Fruit fly (Drosophila melanogaster) whole organism, embryonic: ENCODE measurements around the gene CG10970.
A peak's percentile ranks its signal among the peaks of the same experiment; 100 is the strongest.

Experiments
- Ada2b ChIP-seq: fragments of 200-800 bp; sonication (Bioruptor generic); IDR thresholded peaks from 2 replicates; pipeline ENCODE4 v1.3.6; 2022; ENCODE audit warnings: missing biosample characterization, missing genetic modification characterization
- Bteb2 ChIP-seq: fragments of 200-800 bp; sonication (Bioruptor generic); optimal IDR thresholded peaks from 2 replicates; lab custom pipeline; 2016; ENCODE audit warnings: missing biosample characterization, missing genetic modification characterization
- CG10321 ChIP-seq: fragments of 200-800 bp; sonication (Bioruptor generic); IDR thresholded peaks from 2 replicates; pipeline ENCODE4 v1.3.6; 2022; ENCODE audit warnings: missing biosample characterization, missing genetic modification characterization
- CG10959 ChIP-seq: fragments of 200-800 bp; sonication (Bioruptor generic); IDR thresholded peaks from 2 replicates; pipeline ENCODE4 v1.3.6; 2022; ENCODE audit warnings: missing biosample characterization, missing genetic modification characterization
- CG11085 ChIP-seq: fragments of 200-800 bp; sonication (Bioruptor generic); IDR thresholded peaks from 2 replicates; pipeline ENCODE4 v1.3.6; 2022; ENCODE audit warnings: missing biosample characterization, missing genetic modification characterization
- CG12391 ChIP-seq: fragments of 200-800 bp; sonication (Bioruptor generic); optimal IDR thresholded peaks from 3 replicates; lab custom pipeline; 2018; ENCODE audit warnings: missing biosample characterization, mild to moderate bottlenecking, missing genetic modification characterization, moderate library complexity
- CG12769 ChIP-seq: fragments of 200-800 bp; sonication (Bioruptor generic); optimal IDR thresholded peaks from 2 replicates; lab custom pipeline; 2019; ENCODE audit warnings: missing biosample characterization, mild to moderate bottlenecking, missing genetic modification characterization, moderate library complexity
- CG14014 ChIP-seq: fragments of 200-800 bp; sonication (Bioruptor generic); IDR thresholded peaks from 2 replicates; pipeline ENCODE4 v1.3.6; 2022; ENCODE audit warnings: missing biosample characterization, missing genetic modification characterization
- CG14710 ChIP-seq: fragments of 200-800 bp; sonication (Bioruptor generic); optimal IDR thresholded peaks from 3 replicates; lab custom pipeline; 2019; ENCODE audit warnings: missing biosample characterization, mild to moderate bottlenecking, missing genetic modification characterization, moderate library complexity
- CG16815 ChIP-seq: fragments of 200-800 bp; sonication (Bioruptor generic); optimal IDR thresholded peaks from 3 replicates; lab custom pipeline; 2017; ENCODE audit warnings: missing biosample characterization, mild to moderate bottlenecking, missing genetic modification characterization
- CG17361 ChIP-seq: fragments of 200-800 bp; sonication (Bioruptor generic); IDR thresholded peaks from 3 replicates; pipeline ENCODE4 v1.3.6; 2022; ENCODE audit warnings: missing biosample characterization, missing genetic modification characterization
- CG17568 ChIP-seq: fragments of 200-800 bp; sonication (Bioruptor generic); optimal IDR thresholded peaks from 2 replicates; lab custom pipeline; 2018; ENCODE audit warnings: missing biosample characterization, mild to moderate bottlenecking, missing genetic modification characterization, moderate library complexity
- CG18262 ChIP-seq: fragments of 200-800 bp; optimal IDR thresholded peaks from 3 replicates; lab custom pipeline; 2019; ENCODE audit warnings: missing biosample characterization, mild to moderate bottlenecking, missing genetic modification characterization, moderate library complexity
- CG18476 ChIP-seq: fragments of 200-800 bp; sonication (Bioruptor generic); optimal IDR thresholded peaks from 2 replicates; lab custom pipeline; 2016; ENCODE audit warnings: missing biosample characterization, mild to moderate bottlenecking, missing genetic modification characterization
- CG18619 ChIP-seq: fragments of 200-800 bp; sonication (Bioruptor generic); optimal IDR thresholded peaks from 3 replicates; lab custom pipeline; 2017; ENCODE audit warnings: missing biosample characterization, mild to moderate bottlenecking, missing genetic modification characterization
- CG31388 ChIP-seq: fragments of 200-800 bp; sonication (Bioruptor generic); optimal IDR thresholded peaks from 2 replicates; lab custom pipeline; 2016; ENCODE audit warnings: missing biosample characterization, missing genetic modification characterization
- CG34376 ChIP-seq: fragments of 200-800 bp; sonication (Bioruptor generic); optimal IDR thresholded peaks from 2 replicates; lab custom pipeline; 2018; ENCODE audit warnings: missing biosample characterization, mild to moderate bottlenecking, missing genetic modification characterization
- CG4360 ChIP-seq: fragments of 200-800 bp; sonication (Bioruptor generic); IDR thresholded peaks from 2 replicates; pipeline ENCODE4 v1.3.6; 2022; ENCODE audit warnings: missing biosample characterization, missing genetic modification characterization
- CG5180 ChIP-seq: fragments of 200-800 bp; sonication (Bioruptor generic); optimal IDR thresholded peaks from 3 replicates; lab custom pipeline; 2017; ENCODE audit warnings: missing biosample characterization, missing genetic modification characterization, mild to moderate bottlenecking, moderate library complexity, missing genetic modification reagents
- CG6254 ChIP-seq: fragments of 200-800 bp; sonication (Bioruptor generic); optimal IDR thresholded peaks from 3 replicates; lab custom pipeline; 2017; ENCODE audit warnings: mild to moderate bottlenecking, missing biosample characterization, missing genetic modification reagents, missing genetic modification characterization
- CG7271 ChIP-seq: fragments of 200-800 bp; sonication (Bioruptor generic); optimal IDR thresholded peaks from 2 replicates; lab custom pipeline; 2018; ENCODE audit warnings: missing biosample characterization, mild to moderate bottlenecking, missing genetic modification characterization, moderate library complexity
- CG8765 ChIP-seq: fragments of 200-800 bp; sonication (Bioruptor generic); IDR thresholded peaks from 2 replicates; pipeline ENCODE4 v1.3.6; 2022; ENCODE audit warnings: missing biosample characterization, missing genetic modification characterization
- CG8944 ChIP-seq: fragments of 200-800 bp; sonication (Bioruptor generic); optimal IDR thresholded peaks from 3 replicates; lab custom pipeline; 2016; ENCODE audit warnings: missing biosample characterization, missing genetic modification characterization
- CG9609 ChIP-seq: fragments of 200-800 bp; sonication (Bioruptor generic); optimal IDR thresholded peaks from 3 replicates; lab custom pipeline; 2016; ENCODE audit warnings: missing biosample characterization, missing genetic modification characterization
- Dad ChIP-seq: fragments of 200-800 bp; sonication (Bioruptor generic); optimal IDR thresholded peaks from 3 replicates; lab custom pipeline; 2016; ENCODE audit warnings: missing biosample characterization, missing genetic modification characterization
- Eip74EF ChIP-seq, 2 experiments: fragments of 200-800 bp in 1 of 2; fragments of >200 bp in 1 of 2; sonication (Bioruptor generic) in 1 of 2; optimal IDR thresholded peaks; 2 replicates each; lab custom pipeline; 2017 to 2019; ENCODE audit warnings: missing biosample characterization in 2 of 2, missing genetic modification characterization in 2 of 2, mild to moderate bottlenecking in 1 of 2, moderate library complexity in 1 of 2
- Oaz ChIP-seq: fragments of 200-800 bp; sonication (Bioruptor generic); IDR thresholded peaks from 2 replicates; pipeline ENCODE4 v1.3.6; 2022; ENCODE audit warnings: missing biosample characterization, missing genetic modification characterization
- Xbp1 ChIP-seq: fragments of 200-800 bp; sonication (Bioruptor generic); optimal IDR thresholded peaks from 3 replicates; lab custom pipeline; 2016; ENCODE audit warnings: missing biosample characterization, mild to moderate bottlenecking, missing genetic modification characterization
- bowl ChIP-seq: fragments of 200-800 bp; sonication (Bioruptor generic); IDR thresholded peaks from 2 replicates; pipeline ENCODE4 v1.3.6; 2022; ENCODE audit warnings: missing biosample characterization, missing genetic modification characterization
- cad ChIP-seq: fragments of >200 bp; optimal IDR thresholded peaks from 2 replicates; lab custom pipeline; 2017; ENCODE audit warnings: missing biosample characterization, missing genetic modification characterization
- chif ChIP-seq, 2 experiments: fragments of 200-800 bp; sonication (Bioruptor generic); optimal IDR thresholded peaks; 3 replicates each; lab custom pipeline; 2016; ENCODE audit warnings: missing biosample characterization in 2 of 2, missing genetic modification characterization in 2 of 2
- croc ChIP-seq: fragments of 200-800 bp; sonication (Bioruptor generic); conservative IDR thresholded peaks from 3 replicates; pipeline ENCODE4 v1.3.6; 2022; ENCODE audit warnings: missing biosample characterization, missing genetic modification characterization
- ems ChIP-seq: fragments of 200-800 bp; sonication (Bioruptor generic); optimal IDR thresholded peaks from 3 replicates; lab custom pipeline; 2016; ENCODE audit warnings: missing biosample characterization, missing genetic modification characterization
- fd64A ChIP-seq: fragments of 200-800 bp; sonication (Bioruptor generic); optimal IDR thresholded peaks from 3 replicates; lab custom pipeline; 2018; ENCODE audit warnings: missing biosample characterization, mild to moderate bottlenecking, missing genetic modification characterization
- fru ChIP-seq: fragments of >200 bp; optimal IDR thresholded peaks from 2 replicates; lab custom pipeline; 2017
- h ChIP-seq: fragments of >200 bp; optimal IDR thresholded peaks from 2 replicates; lab custom pipeline; 2017
- knrl ChIP-seq: fragments of 200-800 bp; sonication (Bioruptor generic); IDR thresholded peaks from 3 replicates; pipeline ENCODE4 v1.3.6; 2022; ENCODE audit warnings: missing biosample characterization, missing genetic modification characterization; ENCODE audit not compliant: partially characterized antibody
- lbe ChIP-seq: fragments of 200-800 bp; sonication (Bioruptor generic); optimal IDR thresholded peaks from 2 replicates; lab custom pipeline; 2016; ENCODE audit warnings: missing biosample characterization, mild to moderate bottlenecking, missing genetic modification characterization
- lilli ChIP-seq: fragments of 200-800 bp; sonication (Bioruptor generic); optimal IDR thresholded peaks from 3 replicates; lab custom pipeline; 2016; ENCODE audit warnings: missing biosample characterization, missing genetic modification characterization
- pita ChIP-seq: fragments of 200-800 bp; sonication (Bioruptor generic); optimal IDR thresholded peaks from 2 replicates; lab custom pipeline; 2017; ENCODE audit warnings: missing biosample characterization, mild to moderate bottlenecking, missing genetic modification characterization
- prd ChIP-seq, 3 experiments: fragments of >200 bp in 2 of 3; fragments of 200-800 bp in 1 of 3; sonication (Bioruptor generic) in 1 of 3; optimal IDR thresholded peaks in 2 of 3; IDR thresholded peaks in 1 of 3; 2 replicates in 2 of 3; 3 replicates in 1 of 3; pipeline versions ENCODE4 v1.3.6 to Lab custom; 2017 to 2022; ENCODE audit warnings: missing biosample characterization in 1 of 3, missing genetic modification characterization in 1 of 3
- salm ChIP-seq: fragments of 200-800 bp; sonication (Bioruptor generic); optimal IDR thresholded peaks from 2 replicates; lab custom pipeline; 2018; ENCODE audit warnings: missing biosample characterization, mild to moderate bottlenecking, missing genetic modification characterization
- sens-2 ChIP-seq: fragments of 200-800 bp; sonication (Bioruptor generic); IDR thresholded peaks from 2 replicates; pipeline ENCODE4 v1.3.6; 2022; ENCODE audit warnings: missing biosample characterization, missing genetic modification characterization
- sisA ChIP-seq: fragments of 200-800 bp; sonication (Bioruptor generic); IDR thresholded peaks from 2 replicates; pipeline ENCODE4 v1.3.6; 2022; ENCODE audit warnings: missing biosample characterization, missing genetic modification characterization
- sqz ChIP-seq: fragments of 200-800 bp; sonication (Bioruptor generic); optimal IDR thresholded peaks from 3 replicates; lab custom pipeline; 2018; ENCODE audit warnings: missing biosample characterization, mild to moderate bottlenecking, missing genetic modification characterization
- sr ChIP-seq: fragments of 200-800 bp; sonication (Bioruptor generic); IDR thresholded peaks from 3 replicates; pipeline ENCODE4 v1.3.6; 2022; ENCODE audit warnings: missing biosample characterization, missing genetic modification characterization
- trh ChIP-seq: fragments of 200-800 bp; sonication (Bioruptor generic); optimal IDR thresholded peaks from 2 replicates; lab custom pipeline; 2016; ENCODE audit warnings: missing biosample characterization, missing genetic modification characterization
- wek ChIP-seq: fragments of 200-800 bp; sonication (Bioruptor generic); optimal IDR thresholded peaks from 3 replicates; lab custom pipeline; 2018; ENCODE audit warnings: missing biosample characterization, mild to moderate bottlenecking, missing genetic modification characterization, moderate library complexity
- zfh1 ChIP-seq: fragments of 200-800 bp; sonication (Bioruptor generic); IDR thresholded peaks from 3 replicates; pipeline ENCODE4 v1.3.6; 2022; ENCODE audit warnings: missing biosample characterization, missing genetic modification characterization

The CG10970 gene

DNA sequence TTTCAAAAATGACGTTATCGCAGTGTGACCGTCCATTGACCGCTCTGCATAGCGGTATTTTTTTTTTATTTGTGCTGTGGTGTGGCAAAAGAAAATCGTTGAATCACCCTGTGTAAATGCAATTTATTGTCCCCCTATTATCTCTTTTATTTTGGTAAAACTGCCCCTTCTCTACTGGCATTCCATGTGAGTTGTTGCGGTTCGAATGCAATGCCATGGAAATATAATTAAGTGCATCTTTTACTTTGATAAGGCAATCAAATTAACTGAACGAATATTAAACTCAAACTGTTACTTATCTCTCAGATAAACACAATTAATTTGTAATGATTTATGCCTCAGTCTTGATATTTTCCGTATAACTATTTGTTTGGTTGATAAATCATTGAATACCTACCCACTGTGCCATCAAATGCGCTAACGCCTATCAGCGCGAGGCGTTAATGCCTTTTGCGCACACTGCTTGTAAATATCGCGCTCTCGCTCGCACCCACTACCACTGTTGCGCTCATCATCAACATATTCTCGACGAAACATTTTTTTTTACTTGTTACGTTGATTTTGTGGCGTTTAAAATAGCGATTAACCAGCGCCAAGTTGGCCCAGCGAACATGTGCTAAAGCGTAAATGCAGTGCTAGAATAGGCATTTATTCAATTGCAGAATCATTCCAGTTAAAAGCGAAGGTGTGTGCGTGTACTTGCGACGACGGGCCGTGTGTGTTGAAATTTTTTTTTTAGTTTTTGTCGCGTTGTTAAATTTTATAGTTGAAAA, 38.0 kb upstream of the CG10970 start (continued):
- peak; percentile 41 for TF ChIP-seq ems
- TF ChIP-seq CG16815 (GFP tag; lab: Kevin White, UChicago) = peak; percentile 43
- TF ChIP-seq Ada2b (GFP tag; lab: Robert Waterston, UW) = 0 out of 2 replicates have a peak, but pooled peaks have one; percentile 30
- TF ChIP-seq pita (GFP tag; lab: Kevin White, UChicago) = no peak
- peak; percentile 55 for TF ChIP-seq CG8944 (GFP tag; lab: Kevin White, UChicago)
- no peak for TF ChIP-seq CG4360 (GFP tag; lab: Robert Waterston, UW)
- TF ChIP-seq sr (GFP tag; lab: Robert Waterston, UW) = no peak
- TF ChIP-seq CG7271 = no peak
- no peak for TF ChIP-seq CG12769 (tag; lab: Kevin White, UChicago)
- no peak for TF ChIP-seq CG8765 (GFP tag; lab: Robert Waterston, UW)
- no peak for TF ChIP-seq lbe (GFP tag; lab: Kevin White, UChicago)
- TF ChIP-seq Xbp1 (GFP tag; lab: Kevin White, UChicago) = peak; percentile 61
- TF ChIP-seq sqz (GFP tag; lab: Kevin White, UChicago) = peak; percentile 28
- TF ChIP-seq sisA (GFP tag; lab: Robert Waterston, UW) = no peak; the same call in none of the 2 replicates
- no peak for TF ChIP-seq CG34376
- TF ChIP-seq CG18262 (tag; lab: Kevin White, UChicago) = peak; percentile 61
- no peak for TF ChIP-seq prd (optimal IDR thresholded peaks at IDR 0.05; lab: Kevin White, UChicago)
- peak; percentile 60; the same call in 1 of the 3 replicates for TF ChIP-seq prd (GFP tag; IDR thresholded peaks at IDR 0.05; lab: Robert Waterston, UW)
- 0 out of 3 replicates have a peak, but pooled peaks have one; percentile 19 for TF ChIP-seq zfh1 (GFP tag; lab: Robert Waterston, UW)
- peak; percentile 59 for TF ChIP-seq lilli (GFP tag; lab: Kevin White, UChicago)
- peak; percentile 38 for TF ChIP-seq wek (GFP tag; lab: Kevin White, UChicago)
- peak; percentile 62 for TF ChIP-seq CG14710 (tag; lab: Kevin White, UChicago)
- TF ChIP-seq CG18476 (GFP tag; lab: Kevin White, UChicago) = peak; percentile 55
- TF ChIP-seq CG10959 = no peak
- TF ChIP-seq fd64A = no peak
- peak; percentile 98 for TF ChIP-seq CG6254
- 0 out of 3 replicates have a peak, but pooled peaks have one; percentile 22 for TF ChIP-seq knrl
- TF ChIP-seq CG17361 (GFP tag; lab: Robert Waterston, UW) = peak; percentile 77
- TF ChIP-seq sens-2 (GFP tag; lab: Robert Waterston, UW) = no peak
- no peak for TF ChIP-seq trh (GFP tag; lab: Kevin White, UChicago)
- TF ChIP-seq cad (GFP tag; lab: Kevin White, UChicago) = no peak
- TF ChIP-seq chif (GFP tag; optimal IDR thresholded peaks at IDR 0.05; lab: Kevin White, UChicago) = peak; percentile 52 to 66
- TF ChIP-seq CG31388 (GFP tag; lab: Kevin White, UChicago) = no peak
- TF ChIP-seq Oaz (GFP tag; lab: Robert Waterston, UW) = no peak
- TF ChIP-seq salm (tag; lab: Kevin White, UChicago) = no peak
- peak; percentile 35; the same call in 1 of the 2 replicates for TF ChIP-seq CG10321 (GFP tag; lab: Robert Waterston, UW)
- 0 out of 2 replicates have a peak, but pooled peaks have one; percentile 13 for TF ChIP-seq CG11085
- TF ChIP-seq h (lab: Kevin White, UChicago) = no peak
- TF ChIP-seq CG9609 (GFP tag; lab: Kevin White, UChicago) = peak; percentile 45
- no peak for TF ChIP-seq fru (lab: Kevin White, UChicago)
- TF ChIP-seq croc (GFP tag; lab: Robert Waterston, UW) = no peak; the same call in 2 of the 3 replicates
- no peak for TF ChIP-seq CG5180 (GFP tag; lab: Kevin White, UChicago)
- TF ChIP-seq Dad (GFP tag; lab: Kevin White, UChicago) = peak; percentile 36
- TF ChIP-seq CG14014 (GFP tag; lab: Robert Waterston, UW) = no peak
- TF ChIP-seq bowl (GFP tag; lab: Robert Waterston, UW) = no peak
- TF ChIP-seq Eip74EF (GFP tag; optimal IDR thresholded peaks at IDR 0.05; lab: Kevin White, UChicago) = peak in 1 of 2 experiments; percentile 1
- peak; percentile 26 for TF ChIP-seq Bteb2 (GFP tag; lab: Kevin White, UChicago)
- peak; percentile 21 for TF ChIP-seq CG17568 (GFP tag; lab: Kevin White, UChicago)
- peak; percentile 48 for TF ChIP-seq CG18619 (GFP tag; lab: Kevin White, UChicago)
- TF ChIP-seq CG12391 (tag; lab: Kevin White, UChicago) = peak; percentile 70
